Fruit fly (Drosophila melanogaster) whole organism, wandering third instar larva: ENCODE results near the gene oxt.

Source experiments
- Mio ChIP-seq: sonication (Bioruptor generic); optimal IDR thresholded peaks from 2 replicates; lab custom pipeline; 2016; ENCODE audit warnings: missing biosample characterization, missing genetic modification characterization
- Myc ChIP-seq: fragments of >200 bp; optimal IDR thresholded peaks from 2 replicates; lab custom pipeline; 2017
- N ChIP-seq: fragments of >200 bp; optimal IDR thresholded peaks from 2 replicates; lab custom pipeline; 2018; ENCODE audit warnings: missing biosample characterization, missing external identifiers, missing genetic modification characterization
- fru ChIP-seq: fragments of 200-800 bp; sonication (Bioruptor generic); optimal IDR thresholded peaks from 3 replicates; lab custom pipeline; 2016; ENCODE audit warnings: missing biosample characterization, mild to moderate bottlenecking, missing genetic modification characterization
- pan ChIP-seq: fragments of >200 bp; optimal IDR thresholded peaks from 2 replicates; lab custom pipeline; 2017
- psq ChIP-seq: fragments of 200-800 bp; sonication (Bioruptor generic); optimal IDR thresholded peaks from 3 replicates; lab custom pipeline; 2017; ENCODE audit warnings: missing biosample characterization, mild to moderate bottlenecking, missing genetic modification characterization, moderate library complexity

dm6 chr3L:2237543-2238233, 24.8 kb downstream of the oxt start, which contains the start of gene ACXD:
- TF ChIP-seq Myc (lab: Kevin White, UChicago) (no peak), psq (no peak), N (GFP tag; lab: Kevin White, UChicago) (no peak), Mio (GFP tag; lab: Kevin White, UChicago) (no peak), fru (GFP tag; lab: Kevin White, UChicago) (no peak), pan (lab: Kevin White, UChicago) (no peak)
